Worm (Caenorhabditis elegans) whole organism, L4 larva: Measurements from ENCODE around the gene srh-217.

Experiments
- egl-27 ChIP-seq: sonication (generic microtip); optimal IDR thresholded peaks from 3 replicates; lab custom pipeline; 2017; ENCODE audit warnings: missing biosample characterization, missing genetic modification reagents, missing genetic modification characterization
- hmg-1.1 ChIP-seq: fragments of 200-800 bp; sonication (Bioruptor generic); IDR thresholded peaks from 2 replicates; pipeline ENCODE4 v1.3.6; 2022; ENCODE audit warnings: missing genetic modification reagents, missing genetic modification characterization, missing compliant biosample characterization
- mes-2 ChIP-seq: sonication (generic microtip); optimal IDR thresholded peaks from 2 replicates; lab custom pipeline; 2016; ENCODE audit warnings: missing genotype, mild to moderate bottlenecking, missing genetic modification characterization, missing compliant biosample characterization; ENCODE audit not compliant: poor library complexity, severe bottlenecking

DNA sequence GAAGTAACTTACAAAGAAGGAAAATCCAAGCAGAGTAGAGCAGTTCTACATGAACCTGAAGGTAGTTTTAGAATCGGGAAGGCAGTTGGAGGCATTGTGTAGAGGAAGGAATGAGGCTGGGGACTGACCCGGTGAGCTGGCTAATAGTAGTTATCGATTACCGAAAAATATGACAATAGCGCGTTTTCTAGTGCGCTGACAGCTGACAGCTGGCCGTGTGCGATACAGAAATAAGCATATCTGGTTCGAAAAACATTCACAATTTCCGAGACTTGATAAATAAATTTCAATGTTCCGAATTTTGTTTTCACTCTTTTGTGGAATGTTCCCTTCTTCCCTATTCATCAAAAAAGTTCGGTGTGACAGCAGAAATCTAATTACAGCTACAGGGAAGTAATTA, 10.7 kb upstream of the srh-217 start, which contains the start of the genes fbxb-59 and srbc-34:
- no peak for TF ChIP-seq egl-27 (tag; lab: Kevin White, UChicago)
- TF ChIP-seq mes-2 (tag; lab: Kevin White, UChicago) = no peak
- TF ChIP-seq hmg-1.1 (GFP tag; lab: Robert Waterston, UW) = no peak
